Fruit fly (Drosophila melanogaster) whole organism, embryonic: ENCODE measurements around the gene ich.

ENCODE experiments used
- Aef1 ChIP-seq: fragments of 200-800 bp; sonication (Bioruptor generic); IDR thresholded peaks from 3 replicates; pipeline ENCODE4 v1.3.6; 2022; ENCODE audit warnings: missing biosample characterization, missing genetic modification characterization
- CG1024 ChIP-seq: fragments of 200-800 bp; sonication (Bioruptor generic); IDR thresholded peaks from 2 replicates; pipeline ENCODE4 v1.3.6; 2022; ENCODE audit warnings: missing biosample characterization, missing genetic modification characterization
- CG10366 ChIP-seq: fragments of 200-800 bp; sonication (Bioruptor generic); IDR thresholded peaks from 2 replicates; pipeline ENCODE4 v1.3.6; 2022; ENCODE audit warnings: missing biosample characterization, missing genetic modification characterization
- CG11723 ChIP-seq: fragments of 200-800 bp; sonication (Bioruptor generic); optimal IDR thresholded peaks from 2 replicates; lab custom pipeline; 2017; ENCODE audit warnings: missing biosample characterization, mild to moderate bottlenecking, missing genetic modification characterization
- CG12942 ChIP-seq: fragments of 200-800 bp; sonication (Bioruptor generic); optimal IDR thresholded peaks from 3 replicates; lab custom pipeline; 2016; ENCODE audit warnings: missing biosample characterization, missing genetic modification characterization
- CG13894 ChIP-seq: fragments of 200-800 bp; sonication (Bioruptor generic); optimal IDR thresholded peaks from 3 replicates; lab custom pipeline; 2018; ENCODE audit warnings: missing biosample characterization, mild to moderate bottlenecking, missing genetic modification characterization, moderate library complexity
- CG14710 ChIP-seq: fragments of 200-800 bp; sonication (Bioruptor generic); optimal IDR thresholded peaks from 3 replicates; lab custom pipeline; 2019; ENCODE audit warnings: missing biosample characterization, mild to moderate bottlenecking, missing genetic modification characterization, moderate library complexity
- CG15696 ChIP-seq: fragments of 200-800 bp; sonication (Bioruptor generic); optimal IDR thresholded peaks from 2 replicates; lab custom pipeline; 2019; ENCODE audit warnings: missing biosample characterization, mild to moderate bottlenecking, missing genetic modification characterization, moderate library complexity
- CG1647 ChIP-seq: fragments of 200-800 bp; sonication (Bioruptor generic); optimal IDR thresholded peaks from 3 replicates; lab custom pipeline; 2016; ENCODE audit warnings: missing biosample characterization, missing genetic modification characterization
- CG17361 ChIP-seq: fragments of 200-800 bp; sonication (Bioruptor generic); IDR thresholded peaks from 3 replicates; pipeline ENCODE4 v1.3.6; 2022; ENCODE audit warnings: missing biosample characterization, missing genetic modification characterization
- CG18476 ChIP-seq: fragments of 200-800 bp; sonication (Bioruptor generic); optimal IDR thresholded peaks from 2 replicates; lab custom pipeline; 2016; ENCODE audit warnings: missing biosample characterization, mild to moderate bottlenecking, missing genetic modification characterization
- CG18619 ChIP-seq: fragments of 200-800 bp; sonication (Bioruptor generic); optimal IDR thresholded peaks from 3 replicates; lab custom pipeline; 2017; ENCODE audit warnings: missing biosample characterization, mild to moderate bottlenecking, missing genetic modification characterization
- CG2678 ChIP-seq: fragments of 200-800 bp; sonication (Bioruptor generic); optimal IDR thresholded peaks from 3 replicates; lab custom pipeline; 2019; ENCODE audit warnings: missing biosample characterization, mild to moderate bottlenecking, missing genetic modification characterization, moderate library complexity
- CG31224 ChIP-seq: fragments of 200-800 bp; sonication (Bioruptor generic); IDR thresholded peaks from 2 replicates; pipeline ENCODE4 v1.3.6; 2022; ENCODE audit warnings: missing biosample characterization, missing genetic modification characterization
- CG32532 ChIP-seq: fragments of 200-800 bp; sonication (Bioruptor generic); IDR thresholded peaks from 2 replicates; pipeline ENCODE4 v1.3.6; 2022; ENCODE audit warnings: missing biosample characterization, missing genetic modification characterization
- CG6689 ChIP-seq: fragments of 200-800 bp; sonication (Bioruptor generic); IDR thresholded peaks from 2 replicates; pipeline ENCODE4 v1.3.6; 2022; ENCODE audit warnings: missing biosample characterization, missing genetic modification characterization
- CG7963 ChIP-seq: fragments of 200-800 bp; sonication (Bioruptor generic); IDR thresholded peaks from 3 replicates; pipeline ENCODE4 v1.3.6; 2022; ENCODE audit warnings: missing biosample characterization, missing genetic modification characterization; ENCODE audit not compliant: partially characterized antibody
- Camta ChIP-seq: fragments of 200-800 bp; sonication (Bioruptor generic); optimal IDR thresholded peaks from 2 replicates; lab custom pipeline; 2016; ENCODE audit warnings: missing biosample characterization, missing genetic modification characterization
- Dip3 ChIP-seq: fragments of 200-800 bp; sonication (Bioruptor generic); optimal IDR thresholded peaks from 3 replicates; lab custom pipeline; 2016; ENCODE audit warnings: missing biosample characterization, missing genetic modification characterization
- HLH54F ChIP-seq: fragments of 200-800 bp; sonication (Bioruptor generic); optimal IDR thresholded peaks from 3 replicates; lab custom pipeline; 2016; ENCODE audit warnings: missing biosample characterization, missing genetic modification characterization
- Hey ChIP-seq: fragments of 200-800 bp; sonication (Bioruptor generic); optimal IDR thresholded peaks from 3 replicates; lab custom pipeline; 2018; ENCODE audit warnings: missing biosample characterization, mild to moderate bottlenecking, missing genetic modification characterization
- Mes4 ChIP-seq: fragments of 200-800 bp; sonication (Bioruptor generic); optimal IDR thresholded peaks from 2 replicates; lab custom pipeline; 2016; ENCODE audit warnings: missing biosample characterization, missing genetic modification characterization
- NK7.1 ChIP-seq: fragments of 200-800 bp; sonication (Bioruptor generic); optimal IDR thresholded peaks from 3 replicates; lab custom pipeline; 2016; ENCODE audit warnings: missing biosample characterization, missing genetic modification characterization
- Optix ChIP-seq: fragments of 200-800 bp; sonication (Bioruptor generic); IDR thresholded peaks from 3 replicates; pipeline ENCODE4 v1.3.6; 2022; ENCODE audit warnings: missing biosample characterization, missing genetic modification characterization
- Side ChIP-seq: fragments of 200-800 bp; sonication (Bioruptor generic); optimal IDR thresholded peaks from 2 replicates; lab custom pipeline; 2016; ENCODE audit warnings: missing biosample characterization, missing genetic modification characterization
- Six4 ChIP-seq: fragments of 200-800 bp; sonication (Bioruptor generic); optimal IDR thresholded peaks from 2 replicates; lab custom pipeline; 2016; ENCODE audit warnings: missing biosample characterization, missing genetic modification characterization
- Xrp1 ChIP-seq: fragments of 200-800 bp; sonication (Bioruptor generic); IDR thresholded peaks from 2 replicates; pipeline ENCODE4 v1.3.6; 2022; ENCODE audit warnings: missing biosample characterization, missing genetic modification characterization
- aop ChIP-seq: fragments of 200-800 bp; sonication (Bioruptor generic); IDR thresholded peaks from 2 replicates; pipeline ENCODE4 v1.3.6; 2022; ENCODE audit warnings: missing biosample characterization, missing genetic modification characterization
- bsh ChIP-seq, 2 experiments: fragments of 200-800 bp; sonication (Bioruptor generic); optimal IDR thresholded peaks; 2 replicates each; lab custom pipeline; 2017 to 2018; ENCODE audit warnings: mild to moderate bottlenecking in 2 of 2, missing biosample characterization in 2 of 2, missing genetic modification characterization in 2 of 2, moderate library complexity in 1 of 2
- btn ChIP-seq: fragments of 200-800 bp; sonication (Bioruptor generic); optimal IDR thresholded peaks from 2 replicates; lab custom pipeline; 2016; ENCODE audit warnings: missing biosample characterization, missing genetic modification characterization
- cas ChIP-seq: fragments of 200-800 bp; sonication (Bioruptor generic); IDR thresholded peaks from 2 replicates; pipeline ENCODE4 v1.3.6; 2022; ENCODE audit warnings: missing biosample characterization, missing genetic modification characterization
- corto ChIP-seq: fragments of 200-800 bp; sonication (Bioruptor generic); optimal IDR thresholded peaks from 2 replicates; lab custom pipeline; 2016; ENCODE audit warnings: missing biosample characterization, mild to moderate bottlenecking, missing genetic modification characterization, moderate library complexity
- ftz-f1 ChIP-seq: fragments of 200-800 bp; sonication (Bioruptor generic); optimal IDR thresholded peaks from 2 replicates; lab custom pipeline; 2016; ENCODE audit warnings: missing biosample characterization, missing genetic modification characterization
- grau ChIP-seq: fragments of 200-800 bp; optimal IDR thresholded peaks from 3 replicates; lab custom pipeline; 2019; ENCODE audit warnings: missing biosample characterization, mild to moderate bottlenecking, missing genetic modification characterization, moderate library complexity
- nmo ChIP-seq: fragments of 200-800 bp; sonication (Bioruptor generic); optimal IDR thresholded peaks from 2 replicates; lab custom pipeline; 2018; ENCODE audit warnings: missing biosample characterization, mild to moderate bottlenecking, missing genetic modification characterization, moderate library complexity
- oc ChIP-seq: fragments of 200-800 bp; sonication (Bioruptor generic); optimal IDR thresholded peaks from 2 replicates; lab custom pipeline; 2018; ENCODE audit warnings: missing biosample characterization, mild to moderate bottlenecking, missing genetic modification characterization, moderate library complexity
- otp ChIP-seq: fragments of 200-800 bp; sonication (Bioruptor generic); IDR thresholded peaks from 3 replicates; pipeline ENCODE4, ENCODE4 v1.3.6; 2022; ENCODE audit warnings: missing biosample characterization, missing genetic modification characterization
- pb ChIP-seq: fragments of 200-800 bp; sonication (Bioruptor generic); optimal IDR thresholded peaks from 3 replicates; lab custom pipeline; 2016; ENCODE audit warnings: missing biosample characterization, missing genetic modification characterization
- peb ChIP-seq: fragments of 200-800 bp; sonication (Bioruptor generic); IDR thresholded peaks from 2 replicates; pipeline ENCODE4 v1.3.6; 2022; ENCODE audit warnings: missing biosample characterization, missing genetic modification characterization
- pita ChIP-seq: fragments of 200-800 bp; sonication (Bioruptor generic); optimal IDR thresholded peaks from 2 replicates; lab custom pipeline; 2017; ENCODE audit warnings: missing biosample characterization, mild to moderate bottlenecking, missing genetic modification characterization
- pros ChIP-seq: fragments of 200-800 bp; sonication (Bioruptor generic); optimal IDR thresholded peaks from 3 replicates; lab custom pipeline; 2019; ENCODE audit warnings: missing biosample characterization, mild to moderate bottlenecking, missing genetic modification characterization, moderate library complexity
- psq ChIP-seq: fragments of 200-800 bp; sonication (Bioruptor generic); optimal IDR thresholded peaks from 2 replicates; lab custom pipeline; 2017; ENCODE audit warnings: missing biosample characterization, missing genetic modification characterization
- salm ChIP-seq: fragments of 200-800 bp; sonication (Bioruptor generic); optimal IDR thresholded peaks from 2 replicates; lab custom pipeline; 2018; ENCODE audit warnings: missing biosample characterization, mild to moderate bottlenecking, missing genetic modification characterization
- scrt ChIP-seq: fragments of 200-800 bp; sonication (Bioruptor generic); optimal IDR thresholded peaks from 2 replicates; lab custom pipeline; 2018; ENCODE audit warnings: missing biosample characterization, mild to moderate bottlenecking, missing genetic modification characterization, moderate library complexity
- shn ChIP-seq: fragments of 200-800 bp; sonication (Bioruptor generic); optimal IDR thresholded peaks from 3 replicates; lab custom pipeline; 2016; ENCODE audit warnings: missing biosample characterization, missing genetic modification characterization
- slbo ChIP-seq: fragments of 200-800 bp; sonication (Bioruptor generic); IDR thresholded peaks from 2 replicates; pipeline ENCODE4 v1.3.6; 2022; ENCODE audit warnings: missing biosample characterization, missing genetic modification characterization
- slp2 ChIP-seq: fragments of 200-800 bp; sonication (Bioruptor generic); optimal IDR thresholded peaks from 2 replicates; lab custom pipeline; 2016; ENCODE audit warnings: missing biosample characterization, missing genetic modification characterization
- sob ChIP-seq: fragments of 200-800 bp; sonication (Bioruptor generic); IDR thresholded peaks from 2 replicates; pipeline ENCODE4 v1.3.6; 2022; ENCODE audit warnings: missing biosample characterization, missing genetic modification characterization
- trem ChIP-seq: fragments of 200-800 bp; optimal IDR thresholded peaks from 3 replicates; lab custom pipeline; 2019; ENCODE audit warnings: missing biosample characterization, mild to moderate bottlenecking, missing genetic modification characterization, moderate library complexity
- tx ChIP-seq: fragments of 200-800 bp; sonication (Bioruptor generic); optimal IDR thresholded peaks from 2 replicates; lab custom pipeline; 2016; ENCODE audit warnings: missing biosample characterization, missing genetic modification characterization
- wdn ChIP-seq: fragments of 200-800 bp; sonication (Bioruptor generic); IDR thresholded peaks from 2 replicates; pipeline ENCODE4 v1.3.6; 2022; ENCODE audit warnings: missing biosample characterization, missing genetic modification characterization

Gene ich

dm6 chr3R:8925924-8926553, 36.8 kb downstream of the ich start (continued):
- TF ChIP-seq Optix (GFP tag; lab: Robert Waterston, UW) (0 out of 3 replicates have a peak, but pooled peaks have one; percentile 8), CG31224 (GFP tag; lab: Robert Waterston, UW) (0 out of 2 replicates have a peak, but pooled peaks have one; percentile 6), Dip3 (no peak), trem (tag; lab: Kevin White, UChicago) (peak; percentile 85), NK7.1 (GFP tag; lab: Kevin White, UChicago) (peak; percentile 8), ftz-f1 (no peak), CG13894 (tag; lab: Kevin White, UChicago) (no peak), Xrp1 (GFP tag; lab: Robert Waterston, UW) (peak; percentile 90), CG14710 (tag; lab: Kevin White, UChicago) (peak; percentile 85), aop (GFP tag; lab: Robert Waterston, UW) (0 out of 2 replicates have a peak, but pooled peaks have one; percentile 16), grau (tag; lab: Kevin White, UChicago) (peak; percentile 97), bsh (GFP tag; optimal IDR thresholded peaks at IDR 0.05; lab: Kevin White, UChicago) (peak; percentile 40 to 86), Hey (tag; lab: Kevin White, UChicago) (no peak), Six4 (GFP tag; lab: Kevin White, UChicago) (peak; percentile 22), CG18476 (GFP tag; lab: Kevin White, UChicago) (no peak), CG18619 (GFP tag; lab: Kevin White, UChicago) (no peak), btn (GFP tag; lab: Kevin White, UChicago) (peak; percentile 23), CG12942 (no peak), slp2 (GFP tag; lab: Kevin White, UChicago) (peak; percentile 56), tx (GFP tag; lab: Kevin White, UChicago) (no peak), CG7963 (0 out of 3 replicates have a peak, but pooled peaks have one; percentile 28), CG15696 (tag; lab: Kevin White, UChicago) (peak; percentile 73), peb (peak; percentile 81), otp (peak; percentile 67; the same call in 2 of the 3 replicates), sob (no peak), wdn (GFP tag; lab: Robert Waterston, UW) (no peak), Mes4 (peak; percentile 41), CG1647 (GFP tag; lab: Kevin White, UChicago) (peak; percentile 37), salm (tag; lab: Kevin White, UChicago) (no peak), HLH54F (peak; percentile 30), pita (no peak), Side (GFP tag; lab: Kevin White, UChicago) (peak; percentile 43), oc (peak; percentile 9), cas (GFP tag; lab: Robert Waterston, UW) (no peak), scrt (peak; percentile 8), pros (GFP tag; lab: Kevin White, UChicago) (no peak), shn (peak; percentile 18), CG11723 (GFP tag; lab: Kevin White, UChicago) (peak; percentile 11), CG17361 (peak; percentile 81), Camta (peak; percentile 58), CG10366 (0 out of 2 replicates have a peak, but pooled peaks have one; percentile 33), psq (GFP tag; lab: Kevin White, UChicago) (no peak), slbo (GFP tag; lab: Robert Waterston, UW) (0 out of 2 replicates have a peak, but pooled peaks have one; percentile 15), CG6689 (GFP tag; lab: Robert Waterston, UW) (peak; percentile 68), pb (GFP tag; lab: Kevin White, UChicago) (no peak), CG32532 (no peak), corto (GFP tag; lab: Kevin White, UChicago) (peak; percentile 52), nmo (GFP tag; lab: Kevin White, UChicago) (peak; percentile 68), CG2678 (tag; lab: Kevin White, UChicago) (peak; percentile 58), Aef1 (GFP tag; lab: Robert Waterston, UW) (no peak), CG1024 (peak; percentile 72)
